Fruit fly (Drosophila melanogaster) Kc167 (cell line): ENCODE measurements around the gene CG18258.

Experiments
- Myc ChIP-seq: fragments of >200 bp; optimal IDR thresholded peaks from 2 replicates; lab custom pipeline; 2017; ENCODE audit warnings: missing external identifiers
- h ChIP-seq: fragments of >200 bp; optimal IDR thresholded peaks from 3 replicates; lab custom pipeline; 2018; ENCODE audit warnings: missing external identifiers
- insv ChIP-seq: fragments of >200 bp; optimal IDR thresholded peaks from 3 replicates; lab custom pipeline; 2018; ENCODE audit warnings: missing external identifiers
- psq ChIP-seq: fragments of >200 bp; optimal IDR thresholded peaks from 2 replicates; lab custom pipeline; 2017; ENCODE audit warnings: missing external identifiers

DNA sequence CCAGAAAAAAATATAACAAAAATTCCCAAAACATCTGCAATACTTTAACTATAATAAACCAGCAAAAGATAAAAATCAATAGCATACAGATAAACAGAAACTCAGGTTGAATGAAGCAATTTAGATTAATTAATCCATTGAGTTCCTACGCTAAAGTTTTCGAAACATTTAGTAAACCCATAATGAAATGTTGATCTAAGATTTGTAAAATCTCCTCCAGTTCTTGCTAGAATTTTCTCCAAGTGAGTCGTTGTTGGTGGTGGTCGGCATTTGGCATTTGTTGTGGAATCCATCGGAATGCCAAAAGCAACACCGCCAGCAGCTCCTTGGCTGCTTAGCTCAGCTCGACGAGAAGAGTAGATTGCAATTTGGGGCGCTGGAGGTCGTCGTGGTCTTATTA, 23.9 kb upstream of the CG18258 start:
- no peak for TF ChIP-seq psq (lab: Kevin White, UChicago)
- TF ChIP-seq h (lab: Kevin White, UChicago), result no peak
- TF ChIP-seq Myc (lab: Kevin White, UChicago), result no peak
- no peak for TF ChIP-seq insv (lab: Kevin White, UChicago)
